Worm (Caenorhabditis elegans): ENCODE results near the gene K02E10.6.

DNA sequence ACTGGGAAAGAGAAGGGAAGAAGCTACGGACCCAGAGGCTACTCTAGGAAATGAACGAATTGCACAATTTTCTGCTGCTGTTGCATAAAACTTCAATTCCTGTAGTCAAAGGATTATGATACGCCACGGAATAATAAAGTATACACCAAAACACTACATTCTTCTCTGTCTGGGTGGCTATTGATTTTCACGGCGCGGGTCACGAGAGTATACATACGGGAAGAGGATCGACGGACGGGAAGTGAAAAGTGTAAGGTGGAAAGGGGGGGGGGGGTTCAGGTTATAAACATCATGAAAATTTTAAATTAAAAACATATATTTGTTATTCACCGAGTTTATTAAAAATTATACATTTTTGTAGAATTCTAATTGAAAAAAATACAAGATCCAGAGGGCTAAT is 43.3 kb downstream of the K02E10.6 start:
- TF ChIP-seq ceh-18 (tag; optimal IDR thresholded peaks at IDR 0.05) (no peak), K09A11.1 (tag; optimal IDR thresholded peaks at IDR 0.05; ENCODE audit: insufficient read depth) (no peak), pag-3 (tag; optimal IDR thresholded peaks at IDR 0.05; ENCODE audit: borderline replicate concordance) (no peak), Y22D7AL.16 (tag; optimal IDR thresholded peaks at IDR 0.05) (no peak)
